Worm (Caenorhabditis elegans) whole organism, mixed stage, embryonic: Measurements from ENCODE around the gene C30B5.6.

Source experiments
- blmp-1 ChIP-seq: fragments of 150-350 bp; optimal IDR thresholded peaks from 2 replicates; lab custom pipeline; 2014; ENCODE audit warnings: missing biosample characterization, missing genetic modification characterization
- ceh-83 ChIP-seq: fragments of 200-800 bp; sonication (Bioruptor generic); optimal IDR thresholded peaks from 2 replicates; lab custom pipeline; 2018; ENCODE audit warnings: mild to moderate bottlenecking, missing genetic modification characterization, missing compliant biosample characterization
- elt-3 ChIP-seq: fragments of 150-350 bp; optimal IDR thresholded peaks from 2 replicates; lab custom pipeline; 2014; ENCODE audit warnings: missing biosample characterization, missing genetic modification characterization
- lin-13 ChIP-seq: fragments of 150-350 bp; optimal IDR thresholded peaks from 2 replicates; lab custom pipeline; 2014; ENCODE audit warnings: missing biosample characterization, missing genetic modification characterization
- lsy-2 ChIP-seq: fragments of 150-350 bp; optimal IDR thresholded peaks from 2 replicates; lab custom pipeline; 2014; ENCODE audit warnings: missing biosample characterization, missing genetic modification characterization
- nhr-28 ChIP-seq: fragments of 150-350 bp; optimal IDR thresholded peaks from 2 replicates; lab custom pipeline; 2014; ENCODE audit warnings: missing biosample characterization, missing genetic modification characterization
- sptf-1 ChIP-seq: sonication (generic microtip); optimal IDR thresholded peaks from 2 replicates; lab custom pipeline; 2017; ENCODE audit warnings: mild to moderate bottlenecking, missing genetic modification characterization, moderate library complexity, missing compliant biosample characterization
- unc-62 ChIP-seq: fragments of 150-350 bp; optimal IDR thresholded peaks from 2 replicates; lab custom pipeline; 2014; ENCODE audit warnings: missing biosample characterization, missing genetic modification reagents, missing genetic modification characterization
- zip-8 ChIP-seq: fragments of 150-350 bp; optimal IDR thresholded peaks from 2 replicates; lab custom pipeline; 2014; ENCODE audit warnings: missing biosample characterization, missing genetic modification characterization
- ztf-11 ChIP-seq: fragments of 150-350 bp; optimal IDR thresholded peaks from 2 replicates; lab custom pipeline; 2014; ENCODE audit warnings: missing biosample characterization, missing genetic modification characterization

DNA sequence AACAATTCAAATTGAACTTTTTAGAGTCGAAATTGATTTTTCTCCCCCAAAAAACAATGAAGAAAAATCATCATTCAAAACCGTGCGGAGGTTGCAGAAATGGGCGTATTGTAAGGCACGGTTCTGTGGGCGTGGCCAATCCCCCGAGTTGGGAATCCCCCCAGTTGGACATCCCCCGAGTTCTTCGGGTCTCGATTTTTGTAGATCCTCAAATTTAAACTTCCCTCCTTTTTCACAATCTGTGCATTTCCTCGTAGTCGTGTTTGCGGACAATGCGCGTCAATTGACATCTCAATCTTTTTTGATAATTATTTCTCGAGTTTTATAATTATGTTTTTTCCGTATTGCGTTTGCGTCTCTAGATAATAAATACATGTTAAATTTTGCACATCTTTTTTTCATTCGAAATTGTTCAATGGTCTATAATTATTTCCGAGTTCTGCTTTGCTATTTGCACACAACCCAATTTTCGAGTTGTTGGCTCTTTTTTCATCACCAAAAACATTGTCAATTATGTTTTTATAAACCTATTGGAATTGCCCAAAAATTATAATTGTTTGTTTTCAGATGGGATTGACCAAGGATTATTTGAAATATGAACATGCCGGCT lies 47.5 kb upstream of the C30B5.6 start, which contains the start of gene F13H8.2:
- TF ChIP-seq elt-3 = no peak
- TF ChIP-seq blmp-1 (tag; lab: Kevin White, UChicago) = no peak
- no peak for TF ChIP-seq ztf-11 (tag; lab: Kevin White, UChicago)
- TF ChIP-seq zip-8 (tag; lab: Kevin White, UChicago) = no peak
- peak; percentile 60 for TF ChIP-seq lin-13 (tag; lab: Kevin White, UChicago)
- TF ChIP-seq nhr-28 (tag; lab: Kevin White, UChicago) = no peak
- TF ChIP-seq lsy-2 (tag; lab: Kevin White, UChicago) = peak; percentile 77
- TF ChIP-seq ceh-83 (GFP tag; lab: Kevin White, UChicago) = no peak
- peak; percentile 12 for TF ChIP-seq sptf-1 (tag; lab: Kevin White, UChicago)
- TF ChIP-seq unc-62 (GFP tag; lab: Kevin White, UChicago) = no peak
